Worm (Caenorhabditis elegans) whole organism, early embryonic: ENCODE data around the gene rha-2.

Experiments used
- B0310.2 ChIP-seq: sonication (generic microtip); optimal IDR thresholded peaks from 2 replicates; lab custom pipeline; 2016; ENCODE audit warnings: mild to moderate bottlenecking, missing genetic modification characterization, missing compliant biosample characterization
- F13C5.2 ChIP-seq: sonication (generic microtip); optimal IDR thresholded peaks from 2 replicates; lab custom pipeline; 2017; ENCODE audit warnings: mild to moderate bottlenecking, missing genetic modification characterization, inconsistent platforms, missing compliant biosample characterization
- aly-1 ChIP-seq: sonication (generic microtip); optimal IDR thresholded peaks from 2 replicates; lab custom pipeline; 2016; ENCODE audit warnings: missing genetic modification characterization, missing compliant biosample characterization
- ama-1 ChIP-seq: fragments of 150-350 bp; optimal IDR thresholded peaks from 2 replicates; lab custom pipeline; 2014
- ceh-13 ChIP-seq: fragments of 200-800 bp; sonication (Bioruptor generic); optimal IDR thresholded peaks from 2 replicates; lab custom pipeline; 2018; ENCODE audit warnings: mild to moderate bottlenecking, missing genetic modification characterization, missing compliant biosample characterization
- ceh-36 ChIP-seq: sonication (generic microtip); optimal IDR thresholded peaks from 2 replicates; lab custom pipeline; 2016; ENCODE audit warnings: missing genetic modification characterization, inconsistent platforms, missing compliant biosample characterization
- ets-7 ChIP-seq: sonication (generic microtip); optimal IDR thresholded peaks from 2 replicates; lab custom pipeline; 2016; ENCODE audit warnings: missing genotype, missing genetic modification characterization, missing compliant biosample characterization
- flt-1 ChIP-seq: fragments of 200-800 bp; sonication (Bioruptor generic); IDR thresholded peaks from 2 replicates; pipeline ENCODE4 v1.3.6; 2022; ENCODE audit warnings: missing genetic modification characterization, missing compliant biosample characterization
- hmbx-1 ChIP-seq: sonication (generic microtip); optimal IDR thresholded peaks from 2 replicates; lab custom pipeline; 2016; ENCODE audit warnings: mild to moderate bottlenecking, missing genetic modification characterization, missing compliant biosample characterization
- hmg-4 ChIP-seq: fragments of 200-800 bp; sonication (Bioruptor generic); optimal IDR thresholded peaks from 2 replicates; lab custom pipeline; 2018; ENCODE audit warnings: mild to moderate bottlenecking, missing genetic modification characterization, missing compliant biosample characterization
- hnd-1 ChIP-seq: sonication (generic microtip); optimal IDR thresholded peaks from 2 replicates; lab custom pipeline; 2016; ENCODE audit warnings: missing genetic modification characterization, missing compliant biosample characterization
- pes-1 ChIP-seq: fragments of 200-800 bp; sonication (Bioruptor generic); IDR thresholded peaks from 2 replicates; pipeline ENCODE4 v1.3.6; 2022; ENCODE audit warnings: missing genetic modification reagents, missing genetic modification characterization, missing compliant biosample characterization
- scrt-1 ChIP-seq: fragments of 200-800 bp; sonication (Bioruptor generic); IDR thresholded peaks from 2 replicates; pipeline ENCODE4 v1.3.6; 2022; ENCODE audit warnings: missing genetic modification characterization, missing compliant biosample characterization
- sea-1 ChIP-seq: fragments of 200-800 bp; sonication (Bioruptor generic); conservative IDR thresholded peaks from 2 replicates; pipeline ENCODE4 v1.3.6; 2022; ENCODE audit warnings: missing genetic modification characterization, missing compliant biosample characterization
- tbx-11 ChIP-seq: fragments of 200-800 bp; sonication (Bioruptor generic); IDR thresholded peaks from 2 replicates; pipeline ENCODE4 v1.3.6; 2022; ENCODE audit warnings: missing genetic modification characterization, missing compliant biosample characterization
- tbx-37 ChIP-seq: fragments of 200-800 bp; sonication (Bioruptor generic); conservative IDR thresholded peaks from 2 replicates; pipeline ENCODE4 v1.3.6; 2022; ENCODE audit warnings: missing genetic modification reagents, missing genetic modification characterization, missing compliant biosample characterization
- tra-4 ChIP-seq: sonication (generic microtip); optimal IDR thresholded peaks from 2 replicates; lab custom pipeline; 2017; ENCODE audit warnings: missing genetic modification characterization, missing compliant biosample characterization

Gene rha-2

DNA sequence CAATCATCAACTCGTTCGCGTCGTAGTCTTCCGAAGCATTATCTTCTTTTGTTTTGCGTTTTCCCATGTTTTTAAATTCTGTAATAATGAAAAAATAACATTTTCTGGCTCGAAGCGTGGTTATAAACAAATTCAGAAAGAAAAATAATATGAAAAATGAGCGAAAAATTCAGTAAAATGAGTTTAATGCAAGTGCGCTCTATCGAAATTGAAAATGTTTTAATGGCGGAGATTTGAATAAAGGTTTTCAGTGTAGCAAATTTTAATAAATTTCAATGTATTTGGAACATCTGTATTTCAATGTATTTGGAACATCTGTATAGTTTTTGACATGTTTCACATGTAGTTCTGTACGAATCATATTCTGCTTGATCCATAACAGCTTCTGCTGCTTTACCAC, at the start of gene rha-2:
Gene rha-2, minus strand, starts transcription at position 80 of the 400 bp plus-strand sequence.
- TF ChIP-seq F13C5.2 (tag; lab: Kevin White, UChicago) (no peak), ama-1 (lab: Kevin White, UChicago) (no peak), hmbx-1 (tag; lab: Kevin White, UChicago) (no peak), ceh-36 (tag; lab: Kevin White, UChicago) (no peak), tbx-37 (no peak), tbx-11 (GFP tag; lab: Robert Waterston, UW) (no peak), hmg-4 (no peak), pes-1 (GFP tag; lab: Robert Waterston, UW) (no peak), flt-1 (GFP tag; lab: Robert Waterston, UW) (no peak), hnd-1 (no peak), ets-7 (tag; lab: Kevin White, UChicago) (no peak)

ce11 chrIII:8663143-8663542, 48.8 kb upstream of the rha-2 start:
- TF ChIP-seq ceh-36 (tag; lab: Kevin White, UChicago) (no peak), tbx-11 (GFP tag; lab: Robert Waterston, UW) (no peak), ceh-13 (no peak), hnd-1 (no peak), pes-1 (GFP tag; lab: Robert Waterston, UW) (no peak), scrt-1 (GFP tag; lab: Robert Waterston, UW) (no peak), F13C5.2 (tag; lab: Kevin White, UChicago) (no peak), sea-1 (GFP tag; lab: Robert Waterston, UW) (no peak), tbx-37 (no peak), hmg-4 (no peak), B0310.2 (tag; lab: Kevin White, UChicago) (no peak), aly-1 (tag; lab: Kevin White, UChicago) (no peak), hmbx-1 (tag; lab: Kevin White, UChicago) (no peak)

ce11 chrIII:8658367-8658761, 44.0 kb upstream of the rha-2 start:
- no peak for TF ChIP-seq F13C5.2 (tag; lab: Kevin White, UChicago)
- TF ChIP-seq sea-1 (GFP tag; lab: Robert Waterston, UW): no peak
- no peak for TF ChIP-seq ceh-13
- TF ChIP-seq flt-1 (GFP tag; lab: Robert Waterston, UW): no peak

DNA sequence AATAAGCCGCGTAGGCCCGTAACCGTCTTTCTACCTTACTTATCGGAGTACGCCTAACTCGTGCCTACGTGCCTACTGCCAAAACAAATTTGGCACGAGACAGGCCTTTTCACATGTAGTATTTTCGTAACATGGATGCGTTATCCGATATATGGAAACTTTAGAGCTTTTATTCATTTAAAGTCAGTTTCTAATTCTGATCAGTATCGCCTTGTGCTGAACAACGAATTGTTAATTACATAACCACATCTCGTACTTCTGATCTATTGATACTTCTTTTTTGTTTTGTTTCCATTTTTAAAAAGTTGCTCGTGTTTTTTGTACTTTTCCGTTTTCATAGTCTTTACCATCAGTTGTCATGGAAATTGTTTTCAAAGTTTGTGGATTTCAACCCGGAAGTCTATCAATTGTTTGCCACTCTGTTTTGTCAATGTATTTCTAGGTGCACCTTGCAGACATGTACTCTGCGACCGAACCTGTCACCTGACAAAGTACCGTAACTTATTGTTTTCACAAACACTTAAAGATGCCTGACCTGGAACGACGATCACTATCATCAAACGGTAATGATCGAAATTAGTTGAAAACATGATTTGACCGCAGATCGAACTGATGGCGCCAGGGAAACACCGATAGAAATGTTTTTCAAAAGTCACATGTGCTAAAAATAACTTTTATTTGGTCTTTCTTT, 43.5 kb upstream of the rha-2 start:
- TF ChIP-seq ceh-13: no peak
- TF ChIP-seq tbx-11 (GFP tag; lab: Robert Waterston, UW): no peak
- TF ChIP-seq ama-1 (lab: Kevin White, UChicago): no peak
- no peak for TF ChIP-seq sea-1 (GFP tag; lab: Robert Waterston, UW)
- TF ChIP-seq F13C5.2 (tag; lab: Kevin White, UChicago): no peak
- no peak for TF ChIP-seq B0310.2 (tag; lab: Kevin White, UChicago)
- no peak for TF ChIP-seq aly-1 (tag; lab: Kevin White, UChicago)
- no peak for TF ChIP-seq tra-4 (tag; lab: Kevin White, UChicago)
- TF ChIP-seq pes-1 (GFP tag; lab: Robert Waterston, UW): no peak
- TF ChIP-seq flt-1 (GFP tag; lab: Robert Waterston, UW): no peak
- no peak for TF ChIP-seq ceh-36 (tag; lab: Kevin White, UChicago)
- TF ChIP-seq hmg-4: no peak
- no peak for TF ChIP-seq tbx-37
- TF ChIP-seq hmbx-1 (tag; lab: Kevin White, UChicago): no peak
- no peak for TF ChIP-seq ets-7 (tag; lab: Kevin White, UChicago)
- no peak for TF ChIP-seq scrt-1 (GFP tag; lab: Robert Waterston, UW)
- TF ChIP-seq hnd-1: no peak

DNA sequence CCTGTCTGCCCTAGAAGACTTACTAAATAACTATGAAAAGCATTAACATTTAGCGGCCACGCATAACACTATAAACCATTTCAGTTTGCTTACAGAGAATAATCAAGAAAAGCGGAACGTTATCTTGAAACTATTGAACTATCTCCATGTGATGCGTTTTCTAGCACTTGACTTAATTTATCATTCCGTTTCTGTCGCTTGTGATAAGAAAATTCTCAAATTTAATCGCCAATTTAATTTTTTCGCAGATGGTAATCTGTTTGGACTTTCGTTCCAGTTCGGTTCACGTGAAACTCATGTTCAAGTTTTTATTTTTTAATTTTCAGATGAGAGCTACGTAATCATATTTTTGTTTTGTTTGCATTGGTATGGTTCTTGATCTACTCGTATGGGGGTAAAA, 42.6 kb upstream of the rha-2 start:
- TF ChIP-seq sea-1 (GFP tag; lab: Robert Waterston, UW): no peak
- TF ChIP-seq ets-7 (tag; lab: Kevin White, UChicago): no peak
- no peak for TF ChIP-seq hnd-1
- no peak for TF ChIP-seq hmbx-1 (tag; lab: Kevin White, UChicago)
- TF ChIP-seq hmg-4: no peak
- no peak for TF ChIP-seq F13C5.2 (tag; lab: Kevin White, UChicago)
- TF ChIP-seq ceh-36 (tag; lab: Kevin White, UChicago): no peak
- TF ChIP-seq B0310.2 (tag; lab: Kevin White, UChicago): no peak
- TF ChIP-seq tbx-11 (GFP tag; lab: Robert Waterston, UW): no peak
- TF ChIP-seq flt-1 (GFP tag; lab: Robert Waterston, UW): no peak
- TF ChIP-seq pes-1 (GFP tag; lab: Robert Waterston, UW): no peak
- no peak for TF ChIP-seq tbx-37
- no peak for TF ChIP-seq ceh-13
- TF ChIP-seq ama-1 (lab: Kevin White, UChicago): no peak

DNA sequence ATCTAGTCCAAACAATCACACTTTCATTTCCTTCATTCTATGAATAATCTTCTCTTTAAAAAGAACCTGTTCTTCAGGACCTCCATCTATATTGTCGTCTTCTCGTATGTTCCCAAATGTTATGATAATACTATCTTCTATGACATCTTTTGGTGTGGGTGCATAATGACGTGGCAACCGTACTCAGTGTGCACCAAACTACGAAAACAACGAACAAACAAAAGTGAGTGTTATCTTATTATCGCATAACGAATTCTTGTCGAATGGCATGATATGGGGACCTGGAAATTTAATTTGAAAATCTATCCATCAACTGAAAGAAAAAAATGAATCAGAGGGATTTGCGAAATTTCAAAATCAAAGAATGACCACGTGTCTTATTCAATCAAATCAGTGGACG, 41.7 kb upstream of the rha-2 start:
- TF ChIP-seq hnd-1: no peak
- TF ChIP-seq hmbx-1 (tag; lab: Kevin White, UChicago): no peak
- TF ChIP-seq tbx-11 (GFP tag; lab: Robert Waterston, UW): no peak
- no peak for TF ChIP-seq hmg-4
- no peak for TF ChIP-seq F13C5.2 (tag; lab: Kevin White, UChicago)
- TF ChIP-seq ama-1 (lab: Kevin White, UChicago): no peak
- no peak for TF ChIP-seq tra-4 (tag; lab: Kevin White, UChicago)
- TF ChIP-seq ceh-13: no peak

DNA sequence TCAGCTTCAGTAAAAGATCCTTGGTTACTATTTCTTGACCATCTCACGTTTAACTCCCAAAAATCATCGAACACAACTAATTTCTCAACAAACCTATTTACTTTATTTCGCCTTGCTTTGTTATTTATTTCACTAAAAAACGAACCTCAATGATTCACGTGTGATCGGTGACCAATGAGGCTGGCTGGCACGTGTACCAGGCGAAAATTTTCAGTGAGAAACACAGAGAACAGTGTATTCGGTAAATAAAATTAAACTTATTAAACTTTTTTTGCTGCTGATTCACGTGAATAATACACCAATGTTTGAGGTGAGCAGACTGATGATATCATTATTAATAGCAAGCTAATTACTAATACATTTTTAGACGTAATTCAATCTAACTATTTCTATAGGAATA, 41.0 kb upstream of the rha-2 start:
- TF ChIP-seq tbx-11 (GFP tag; lab: Robert Waterston, UW): no peak
- TF ChIP-seq ceh-13: no peak
- no peak for TF ChIP-seq ets-7 (tag; lab: Kevin White, UChicago)
- TF ChIP-seq ceh-36 (tag; lab: Kevin White, UChicago): no peak
- no peak for TF ChIP-seq tbx-37
- TF ChIP-seq B0310.2 (tag; lab: Kevin White, UChicago): no peak
- TF ChIP-seq hmbx-1 (tag; lab: Kevin White, UChicago): no peak
- no peak for TF ChIP-seq tra-4 (tag; lab: Kevin White, UChicago)
- no peak for TF ChIP-seq scrt-1 (GFP tag; lab: Robert Waterston, UW)
- TF ChIP-seq hmg-4: no peak
- no peak for TF ChIP-seq hnd-1
- TF ChIP-seq flt-1 (GFP tag; lab: Robert Waterston, UW): no peak
- TF ChIP-seq F13C5.2 (tag; lab: Kevin White, UChicago): no peak
